Worm (Caenorhabditis elegans) whole organism, young adult: Measurements from ENCODE around the gene emc-2.
A peak's percentile ranks its signal among the peaks of the same experiment; 100 is the strongest.

Source experiments
- B0261.1 ChIP-seq: sonication (generic microtip); optimal IDR thresholded peaks from 2 replicates; lab custom pipeline; 2016; ENCODE audit warnings: mild to moderate bottlenecking, missing genetic modification characterization, moderate library complexity, missing compliant biosample characterization
- B0336.3 ChIP-seq: fragments of 200-800 bp; sonication (Bioruptor generic); IDR thresholded peaks from 2 replicates; pipeline ENCODE4 v1.3.6; 2022; ENCODE audit warnings: missing genetic modification characterization, missing compliant biosample characterization
- F10E7.11 ChIP-seq: sonication (generic microtip); optimal IDR thresholded peaks from 2 replicates; lab custom pipeline; 2017; ENCODE audit warnings: mild to moderate bottlenecking, missing genetic modification characterization, moderate library complexity, missing compliant biosample characterization
- F23B12.7 ChIP-seq: sonication (generic microtip); optimal IDR thresholded peaks from 2 replicates; lab custom pipeline; 2017; ENCODE audit warnings: missing genetic modification characterization, mild to moderate bottlenecking, missing compliant biosample characterization, antibody characterized with exemption, moderate library complexity; ENCODE audit not compliant: insufficient read depth
- F52B5.7 ChIP-seq: sonication (generic microtip); optimal IDR thresholded peaks from 2 replicates; lab custom pipeline; 2016; ENCODE audit warnings: mild to moderate bottlenecking, missing genetic modification characterization, missing compliant biosample characterization
- F55B11.4 ChIP-seq: sonication (generic microtip); optimal IDR thresholded peaks from 2 replicates; lab custom pipeline; 2016; ENCODE audit warnings: missing compliant biosample characterization, missing genetic modification characterization, borderline replicate concordance; ENCODE audit not compliant: insufficient read depth
- K12H6.12 ChIP-seq: fragments of 200-800 bp; sonication (Bioruptor generic); optimal IDR thresholded peaks from 2 replicates; lab custom pipeline; 2018; ENCODE audit warnings: mild to moderate bottlenecking, missing genetic modification characterization, missing compliant biosample characterization
- T26A5.8 ChIP-seq: sonication (generic microtip); optimal IDR thresholded peaks from 2 replicates; lab custom pipeline; 2016; ENCODE audit warnings: missing genetic modification characterization, missing compliant biosample characterization
- Y53G8AR.9 ChIP-seq: fragments of 200-800 bp; sonication (Bioruptor generic); conservative IDR thresholded peaks from 2 replicates; pipeline ENCODE4 v1.3.6; 2022; ENCODE audit warnings: missing genetic modification reagents, missing genetic modification characterization, missing compliant biosample characterization
- Y79H2A.3 ChIP-seq: fragments of 200-800 bp; sonication (Bioruptor generic); conservative IDR thresholded peaks from 2 replicates; pipeline ENCODE4 v1.3.6; 2022; ENCODE audit warnings: missing genetic modification reagents, missing genetic modification characterization, missing compliant biosample characterization
- ama-1 ChIP-seq, 3 experiments: fragments of 150-350 bp in 1 of 3; sonication (generic microtip) in 2 of 3; optimal IDR thresholded peaks; 2 replicates each; lab custom pipeline; 2014 to 2018; ENCODE audit warnings: missing biosample characterization in 2 of 3, missing genetic modification characterization in 2 of 3, missing genetic modification reagents in 2 of 3
- aptf-2 ChIP-seq: fragments of 200-800 bp; sonication (Bioruptor generic); conservative IDR thresholded peaks from 2 replicates; pipeline ENCODE4 v1.3.6; 2022; ENCODE audit warnings: missing genetic modification reagents, missing genetic modification characterization, missing compliant biosample characterization
- atf-7 ChIP-seq: sonication (generic microtip); optimal IDR thresholded peaks from 2 replicates; lab custom pipeline; 2017; ENCODE audit warnings: mild to moderate bottlenecking, missing genetic modification characterization, missing compliant biosample characterization
- athp-1 ChIP-seq: sonication (generic microtip); optimal IDR thresholded peaks from 2 replicates; lab custom pipeline; 2017; ENCODE audit warnings: mild to moderate bottlenecking, missing genetic modification characterization, missing compliant biosample characterization
- attf-5 ChIP-seq: fragments of 200-800 bp; sonication (Bioruptor generic); optimal IDR thresholded peaks from 2 replicates; lab custom pipeline; 2018; ENCODE audit warnings: mild to moderate bottlenecking, missing genetic modification characterization, missing compliant biosample characterization
- ceh-27 ChIP-seq: fragments of 200-800 bp; sonication (Bioruptor generic); optimal IDR thresholded peaks from 2 replicates; lab custom pipeline; 2018; ENCODE audit warnings: mild to moderate bottlenecking, missing genetic modification characterization, moderate library complexity, missing compliant biosample characterization
- ceh-79 ChIP-seq: sonication (generic microtip); optimal IDR thresholded peaks from 2 replicates; lab custom pipeline; 2017; ENCODE audit warnings: mild to moderate bottlenecking, missing genetic modification characterization, missing compliant biosample characterization
- chd-7 ChIP-seq: sonication (generic microtip); optimal IDR thresholded peaks from 2 replicates; lab custom pipeline; 2016; ENCODE audit warnings: mild to moderate bottlenecking, missing genetic modification characterization, moderate library complexity, missing compliant biosample characterization
- dox-1 ChIP-seq: fragments of 200-800 bp; sonication (Bioruptor generic); IDR thresholded peaks from 2 replicates; pipeline ENCODE4 v1.3.6; 2022; ENCODE audit warnings: missing genetic modification reagents, missing genetic modification characterization, missing compliant biosample characterization
- egrh-3 ChIP-seq: fragments of 200-800 bp; sonication (Bioruptor generic); IDR thresholded peaks from 2 replicates; pipeline ENCODE4 v1.3.6; 2022; ENCODE audit warnings: missing genetic modification reagents, missing genetic modification characterization, missing compliant biosample characterization
- ekl-4 ChIP-seq: fragments of 200-800 bp; sonication (Bioruptor generic); IDR thresholded peaks from 2 replicates; pipeline ENCODE4 v1.3.6; 2022; ENCODE audit warnings: missing genetic modification reagents, missing genetic modification characterization, missing compliant biosample characterization
- fkh-3 ChIP-seq: sonication (generic microtip); optimal IDR thresholded peaks from 2 replicates; lab custom pipeline; 2016; ENCODE audit warnings: mild to moderate bottlenecking, missing genetic modification characterization, missing compliant biosample characterization
- hmg-1.2 ChIP-seq: fragments of 200-800 bp; sonication (Bioruptor generic); IDR thresholded peaks from 2 replicates; pipeline ENCODE4 v1.3.6; 2022; ENCODE audit warnings: missing genetic modification reagents, missing genetic modification characterization, missing compliant biosample characterization
- hrde-1 ChIP-seq: sonication (generic microtip); optimal IDR thresholded peaks from 2 replicates; lab custom pipeline; 2016; ENCODE audit warnings: missing genetic modification characterization, mild to moderate bottlenecking, missing compliant biosample characterization, moderate library complexity, missing genotype, missing genetic modification reagents, borderline replicate concordance
- lin-35 ChIP-seq, 3 experiments: fragments of 150-350 bp in 2 of 3; sonication (generic microtip) in 1 of 3; optimal IDR thresholded peaks; 2 replicates each; lab custom pipeline; 2014 to 2018; ENCODE audit warnings: missing biosample characterization in 3 of 3, missing genetic modification characterization in 3 of 3, missing genetic modification reagents in 3 of 3
- lin-40 ChIP-seq: sonication (generic microtip); optimal IDR thresholded peaks from 2 replicates; lab custom pipeline; 2016; ENCODE audit warnings: missing genetic modification characterization, mild to moderate bottlenecking, missing compliant biosample characterization, missing genotype, missing genetic modification reagents
- madf-3 ChIP-seq: fragments of 200-800 bp; sonication (Bioruptor generic); IDR thresholded peaks from 2 replicates; pipeline ENCODE4 v1.3.6; 2022; ENCODE audit warnings: missing genetic modification reagents, missing genetic modification characterization, missing compliant biosample characterization
- madf-6 ChIP-seq: fragments of 200-800 bp; sonication (Bioruptor generic); IDR thresholded peaks from 2 replicates; pipeline ENCODE4 v1.3.6; 2022; ENCODE audit warnings: missing genetic modification reagents, missing genetic modification characterization, missing compliant biosample characterization
- mes-4 ChIP-seq: sonication (generic microtip); optimal IDR thresholded peaks from 2 replicates; lab custom pipeline; 2016; ENCODE audit warnings: missing genotype, missing genetic modification characterization, missing compliant biosample characterization
- nfyb-1 ChIP-seq: fragments of 200-800 bp; sonication (Bioruptor generic); IDR thresholded peaks from 2 replicates; pipeline ENCODE4 v1.3.6; 2022; ENCODE audit warnings: missing genetic modification reagents, missing genetic modification characterization, missing compliant biosample characterization
- nhr-27 ChIP-seq: fragments of 200-800 bp; sonication (Bioruptor generic); optimal IDR thresholded peaks from 2 replicates; lab custom pipeline; 2018; ENCODE audit warnings: mild to moderate bottlenecking, missing genetic modification characterization, moderate library complexity, missing compliant biosample characterization
- nhr-80 ChIP-seq: sonication (generic microtip); optimal IDR thresholded peaks from 2 replicates; lab custom pipeline; 2016; ENCODE audit warnings: missing genetic modification characterization, missing compliant biosample characterization
- nhr-90 ChIP-seq: sonication (generic microtip); optimal IDR thresholded peaks from 2 replicates; lab custom pipeline; 2016; ENCODE audit warnings: missing genotype, mild to moderate bottlenecking, missing genetic modification characterization, missing compliant biosample characterization
- rcor-1 ChIP-seq: fragments of 200-800 bp; sonication (Bioruptor generic); IDR thresholded peaks from 2 replicates; pipeline ENCODE4 v1.3.6; 2022; ENCODE audit warnings: missing genetic modification reagents, missing genetic modification characterization, missing compliant biosample characterization
- rec-8 ChIP-seq, 2 experiments: sonication (generic microtip); optimal IDR thresholded peaks; 2 replicates each; lab custom pipeline; 2016; ENCODE audit warnings: mild to moderate bottlenecking in 2 of 2, missing genetic modification characterization in 2 of 2, missing genetic modification reagents in 2 of 2, missing genotype in 2 of 2, missing biosample characterization in 1 of 2, missing compliant biosample characterization in 1 of 2, moderate library complexity in 1 of 2
- sdz-38 ChIP-seq: sonication (generic microtip); optimal IDR thresholded peaks from 2 replicates; lab custom pipeline; 2016; ENCODE audit warnings: missing genotype, missing genetic modification characterization, missing compliant biosample characterization
- snpc-1.3 ChIP-seq: sonication (generic microtip); optimal IDR thresholded peaks from 2 replicates; lab custom pipeline; 2017; ENCODE audit warnings: missing genetic modification characterization, mild to moderate bottlenecking, missing compliant biosample characterization, antibody characterized with exemption, moderate library complexity, missing genotype, missing genetic modification reagents; ENCODE audit not compliant: insufficient read depth
- snpc-3.4 ChIP-seq: sonication (generic microtip); optimal IDR thresholded peaks from 2 replicates; lab custom pipeline; 2017; ENCODE audit warnings: missing genetic modification characterization, mild to moderate bottlenecking, missing compliant biosample characterization, antibody characterized with exemption, moderate library complexity, missing genotype, missing genetic modification reagents
- snpc-4 ChIP-seq, 5 experiments: fragments of 150-350 bp in 1 of 5; sonication (generic microtip) in 4 of 5; optimal IDR thresholded peaks; 2 replicates each; lab custom pipeline; 2014 to 2018; ENCODE audit warnings: missing genetic modification characterization in 5 of 5, missing biosample characterization in 3 of 5, antibody characterized with exemption in 2 of 5, mild to moderate bottlenecking in 2 of 5, missing compliant biosample characterization in 2 of 5, missing genotype in 2 of 5, moderate library complexity in 2 of 5, missing genetic modification reagents in 1 of 5
- sptf-2 ChIP-seq: fragments of 200-800 bp; sonication (Bioruptor generic); optimal IDR thresholded peaks from 2 replicates; lab custom pipeline; 2018; ENCODE audit warnings: mild to moderate bottlenecking, missing genetic modification characterization, missing compliant biosample characterization
- unc-130 ChIP-seq: sonication (generic microtip); optimal IDR thresholded peaks from 2 replicates; lab custom pipeline; 2016; ENCODE audit warnings: missing genetic modification reagents, missing genetic modification characterization, missing compliant biosample characterization
- xnd-1 ChIP-seq: sonication (generic microtip); optimal IDR thresholded peaks from 2 replicates; lab custom pipeline; 2016; ENCODE audit warnings: missing genotype, missing genetic modification reagents, missing genetic modification characterization, missing compliant biosample characterization
- zfh-2 ChIP-seq: fragments of 200-800 bp; sonication (Bioruptor generic); conservative IDR thresholded peaks from 2 replicates; pipeline ENCODE4 v1.3.6; 2022; ENCODE audit warnings: missing genetic modification reagents, missing genetic modification characterization, missing compliant biosample characterization

Gene emc-2

ce11 chrII:1324017-1324416 is 18.1 kb upstream of the emc-2 start:
- TF ChIP-seq snpc-4 (GFP tag; optimal IDR thresholded peaks at IDR 0.05; lab: Kevin White, UChicago) (no peak), snpc-4 (tag; optimal IDR thresholded peaks at IDR 0.05; lab: Kevin White, UChicago) (no peak), lin-35 (GFP tag; optimal IDR thresholded peaks at IDR 0.05; lab: Kevin White, UChicago) (peak in 1 of 3 experiments; percentile 13), Y79H2A.3 (GFP tag; lab: Robert Waterston, UW) (no peak)
- TF ChIP-seq, all 124 proteins: peak for 1

DNA sequence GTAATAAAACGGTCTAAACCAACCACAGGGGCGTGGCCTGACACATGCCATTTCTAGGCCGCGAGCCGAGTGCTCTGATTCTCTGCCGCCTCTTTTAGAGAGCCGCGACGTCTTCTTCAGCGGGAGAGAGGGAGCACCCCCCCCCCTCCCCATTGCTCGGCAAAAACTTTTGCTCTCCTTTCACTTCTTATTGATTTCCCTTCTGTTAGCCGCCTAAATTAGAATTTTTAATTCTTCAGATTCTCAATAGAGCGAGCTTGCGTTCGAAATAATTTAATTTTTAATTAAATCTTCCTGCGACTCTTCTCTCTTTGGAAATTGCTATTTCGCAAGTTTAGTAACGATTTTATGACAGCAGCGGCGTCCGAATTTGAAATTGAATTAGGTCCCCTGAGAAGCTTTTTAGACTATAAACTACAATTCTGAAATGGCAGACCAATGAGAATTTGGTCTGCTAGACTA is 17.3 kb upstream of the emc-2 start:
- TF ChIP-seq fkh-3 (peak; percentile 47), nhr-90 (tag; lab: Kevin White, UChicago) (no peak), F10E7.11 (peak; percentile 78), attf-5 (GFP tag; lab: Kevin White, UChicago) (peak; percentile 83), egrh-3 (GFP tag; lab: Robert Waterston, UW) (peak; percentile 77; the same call in 1 of the 2 replicates), ceh-79 (tag; lab: Kevin White, UChicago) (peak; percentile 61), ceh-27 (GFP tag; lab: Kevin White, UChicago) (peak; percentile 25), lin-40 (peak; percentile 40), B0261.1 (tag; lab: Kevin White, UChicago) (peak; percentile 2), snpc-1.3 (tag; lab: Kevin White, UChicago) (peak; percentile 4), dox-1 (GFP tag; lab: Robert Waterston, UW) (0 out of 2 replicates have a peak, but pooled peaks have one; percentile 40), rcor-1 (GFP tag; lab: Robert Waterston, UW) (0 out of 2 replicates have a peak, but pooled peaks have one; percentile 27), B0336.3 (GFP tag; lab: Robert Waterston, UW) (peak; percentile 95), unc-130 (GFP tag; lab: Kevin White, UChicago) (peak; percentile 62), ekl-4 (peak; percentile 76), snpc-3.4 (tag; lab: Kevin White, UChicago) (peak; percentile 2), ama-1 (optimal IDR thresholded peaks at IDR 0.05; lab: Kevin White, UChicago) (no peak), ama-1 (GFP tag; optimal IDR thresholded peaks at IDR 0.05; lab: Kevin White, UChicago) (peak in 1 of 2 experiments; percentile 1), aptf-2 (GFP tag; lab: Robert Waterston, UW) (no peak), K12H6.12 (tag; lab: Kevin White, UChicago) (peak; percentile 56), atf-7 (tag; lab: Kevin White, UChicago) (peak; percentile 34), sptf-2 (GFP tag; lab: Kevin White, UChicago) (no peak), F52B5.7 (tag; lab: Kevin White, UChicago) (peak; percentile 71), nhr-80 (tag; lab: Kevin White, UChicago) (no peak), xnd-1 (tag; lab: Kevin White, UChicago) (peak; percentile 40), nfyb-1 (GFP tag; lab: Robert Waterston, UW) (no peak), zfh-2 (GFP tag; lab: Robert Waterston, UW) (peak; percentile 98), hmg-1.2 (GFP tag; lab: Robert Waterston, UW) (peak; percentile 44; the same call in 1 of the 2 replicates), madf-3 (0 out of 2 replicates have a peak, but pooled peaks have one; percentile 60), chd-7 (tag; lab: Kevin White, UChicago) (peak; percentile 43), athp-1 (tag; lab: Kevin White, UChicago) (peak; percentile 89), sdz-38 (no peak), T26A5.8 (peak; percentile 64), nhr-27 (tag; lab: Kevin White, UChicago) (peak; percentile 43), F23B12.7 (tag; lab: Kevin White, UChicago) (no peak), snpc-4 (GFP tag; optimal IDR thresholded peaks at IDR 0.05; lab: Kevin White, UChicago) (no peak), snpc-4 (tag; optimal IDR thresholded peaks at IDR 0.05; lab: Kevin White, UChicago) (peak in 2 of 4 experiments; percentile 20 to 46), Y53G8AR.9 (GFP tag; lab: Robert Waterston, UW) (no peak; the same call in 1 of the 2 replicates), F55B11.4 (tag; lab: Kevin White, UChicago) (no peak), madf-6 (0 out of 2 replicates have a peak, but pooled peaks have one; percentile 41), rec-8 (tag; optimal IDR thresholded peaks at IDR 0.05; lab: Kevin White, UChicago) (no peak), hrde-1 (tag; lab: Kevin White, UChicago) (peak; percentile 89), mes-4 (tag; lab: Kevin White, UChicago) (no peak)
